Fruit fly (Drosophila melanogaster) whole organism, adult: ENCODE data around the gene jvl.

Experiments
- CG11617 ChIP-seq: fragments of 200-800 bp; sonication (Bioruptor generic); optimal IDR thresholded peaks from 2 replicates; lab custom pipeline; 2017; ENCODE audit warnings: mild to moderate bottlenecking, missing biosample characterization, missing genetic modification reagents, missing genetic modification characterization
- CG12768 ChIP-seq: fragments of 200-800 bp; sonication (Bioruptor generic); optimal IDR thresholded peaks from 2 replicates; lab custom pipeline; 2017; ENCODE audit warnings: missing biosample characterization, missing genetic modification characterization, mild to moderate bottlenecking, moderate library complexity, missing genetic modification reagents
- CG14711 ChIP-seq: fragments of 200-800 bp; sonication (Bioruptor generic); optimal IDR thresholded peaks from 2 replicates; lab custom pipeline; 2018; ENCODE audit warnings: missing biosample characterization, mild to moderate bottlenecking, missing genetic modification characterization, moderate library complexity
- CG1620 ChIP-seq: fragments of 200-800 bp; sonication (Bioruptor generic); optimal IDR thresholded peaks from 2 replicates; lab custom pipeline; 2016; ENCODE audit warnings: missing biosample characterization, missing genetic modification characterization
- CG33017 ChIP-seq: fragments of 200-800 bp; sonication (Bioruptor generic); optimal IDR thresholded peaks from 2 replicates; lab custom pipeline; 2018; ENCODE audit warnings: missing biosample characterization, mild to moderate bottlenecking, missing genetic modification characterization, moderate library complexity
- CG5204 ChIP-seq: fragments of 200-800 bp; sonication (Bioruptor generic); optimal IDR thresholded peaks from 2 replicates; lab custom pipeline; 2016; ENCODE audit warnings: missing biosample characterization, missing genetic modification characterization
- CG7045 ChIP-seq: fragments of 200-800 bp; sonication (Bioruptor generic); optimal IDR thresholded peaks from 2 replicates; lab custom pipeline; 2017; ENCODE audit warnings: missing biosample characterization, mild to moderate bottlenecking, missing genetic modification characterization
- CG7101 ChIP-seq: fragments of 200-800 bp; sonication (Bioruptor generic); optimal IDR thresholded peaks from 2 replicates; lab custom pipeline; 2018; ENCODE audit warnings: missing biosample characterization, mild to moderate bottlenecking, missing genetic modification characterization, moderate library complexity
- Clk ChIP-seq: fragments of 200-800 bp; sonication (Bioruptor generic); optimal IDR thresholded peaks from 2 replicates; lab custom pipeline; 2017; ENCODE audit warnings: missing biosample characterization, missing genetic modification characterization
- Crg-1 ChIP-seq: fragments of 200-800 bp; sonication (Bioruptor generic); optimal IDR thresholded peaks from 2 replicates; lab custom pipeline; 2016; ENCODE audit warnings: missing biosample characterization, missing genetic modification characterization
- Hr96 ChIP-seq: fragments of 200-800 bp; sonication (Bioruptor generic); optimal IDR thresholded peaks from 2 replicates; lab custom pipeline; 2016; ENCODE audit warnings: missing biosample characterization, missing genetic modification characterization
- Mnt ChIP-seq: fragments of 200-800 bp; sonication (Bioruptor generic); optimal IDR thresholded peaks from 2 replicates; lab custom pipeline; 2016; ENCODE audit warnings: missing biosample characterization, mild to moderate bottlenecking, missing genetic modification characterization
- bab1 ChIP-seq: fragments of 200-800 bp; sonication (Bioruptor generic); optimal IDR thresholded peaks from 3 replicates; lab custom pipeline; 2019; ENCODE audit warnings: missing biosample characterization, mild to moderate bottlenecking, missing genetic modification characterization, moderate library complexity
- cic ChIP-seq: fragments of 200-800 bp; sonication (Bioruptor generic); optimal IDR thresholded peaks from 2 replicates; lab custom pipeline; 2017; ENCODE audit warnings: missing biosample characterization, mild to moderate bottlenecking, missing genetic modification characterization, moderate library complexity
- cnc ChIP-seq, 2 experiments: fragments of >200 bp; optimal IDR thresholded peaks; 2 replicates each; lab custom pipeline; 2017
- kay ChIP-seq: fragments of 200-800 bp; sonication (Bioruptor generic); peaks from one replicate; lab custom pipeline; 2016; ENCODE audit warnings: missing biosample characterization, missing genetic modification characterization, borderline replicate concordance
- ovo ChIP-seq: fragments of 200-800 bp; sonication (Bioruptor generic); optimal IDR thresholded peaks from 2 replicates; lab custom pipeline; 2016; ENCODE audit warnings: missing biosample characterization, missing genetic modification characterization
- pad ChIP-seq: fragments of 200-800 bp; sonication (Bioruptor generic); optimal IDR thresholded peaks from 3 replicates; lab custom pipeline; 2017; ENCODE audit warnings: missing biosample characterization, missing genetic modification characterization, mild to moderate bottlenecking, moderate library complexity, missing genetic modification reagents
- tj ChIP-seq: fragments of 200-800 bp; sonication (Bioruptor generic); optimal IDR thresholded peaks from 3 replicates; lab custom pipeline; 2017; ENCODE audit warnings: missing biosample characterization, mild to moderate bottlenecking, missing genetic modification characterization, moderate library complexity
- toe ChIP-seq: fragments of 200-800 bp; sonication (Bioruptor generic); optimal IDR thresholded peaks from 2 replicates; lab custom pipeline; 2016; ENCODE audit warnings: missing biosample characterization, missing genetic modification characterization

The jvl gene

dm6 chr3R:14822954-14823353 lies 81.6 kb downstream of the jvl start:
- TF ChIP-seq ovo (no peak), bab1 (no peak), tj (no peak), CG1620 (GFP tag; lab: Kevin White, UChicago) (no peak), kay (no peak), Crg-1 (GFP tag; lab: Kevin White, UChicago) (no peak), CG5204 (no peak), cic (GFP tag; lab: Kevin White, UChicago) (no peak), Clk (GFP tag; lab: Kevin White, UChicago) (no peak), Mnt (GFP tag; lab: Kevin White, UChicago) (no peak), CG14711 (no peak), cnc (optimal IDR thresholded peaks at IDR 0.05; lab: Kevin White, UChicago) (no peak), pad (GFP tag; lab: Kevin White, UChicago) (no peak), CG33017 (tag; lab: Kevin White, UChicago) (no peak), Hr96 (GFP tag; lab: Kevin White, UChicago) (no peak), CG7045 (no peak), toe (no peak), CG11617 (GFP tag; lab: Kevin White, UChicago) (no peak), CG12768 (GFP tag; lab: Kevin White, UChicago) (no peak)

DNA sequence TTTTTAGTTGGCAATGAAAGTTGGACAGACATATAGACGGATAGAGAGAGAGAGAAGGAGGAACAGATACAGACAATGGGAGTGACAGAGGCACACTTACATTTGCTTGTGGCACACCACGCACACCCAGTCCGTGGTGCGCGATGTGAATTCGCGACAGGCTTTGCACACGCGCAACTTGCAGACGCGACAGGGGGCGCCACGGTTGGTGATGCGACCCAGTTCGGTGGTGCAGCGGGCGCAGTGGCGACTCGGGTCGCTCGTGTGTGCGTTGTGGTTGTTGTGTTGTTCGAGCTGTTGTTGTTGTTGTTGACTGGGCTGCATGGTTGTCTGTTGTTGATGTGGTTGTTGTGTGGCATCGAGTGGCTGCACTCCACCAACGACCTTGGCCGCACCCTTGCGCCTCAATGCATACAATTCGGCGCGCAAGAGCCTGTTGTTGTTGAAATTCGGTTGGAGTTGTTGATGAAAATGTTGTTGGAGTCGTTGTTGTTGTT lies 88.9 kb downstream of the jvl start:
- TF ChIP-seq CG33017 (tag; lab: Kevin White, UChicago) = no peak
- TF ChIP-seq cic (GFP tag; lab: Kevin White, UChicago) = no peak
- TF ChIP-seq tj = no peak
- no peak for TF ChIP-seq CG11617 (GFP tag; lab: Kevin White, UChicago)
- no peak for TF ChIP-seq ovo
- TF ChIP-seq CG7045 = no peak
- no peak for TF ChIP-seq Clk (GFP tag; lab: Kevin White, UChicago)
- no peak for TF ChIP-seq CG14711
- TF ChIP-seq Hr96 (GFP tag; lab: Kevin White, UChicago) = no peak
- no peak for TF ChIP-seq CG12768 (GFP tag; lab: Kevin White, UChicago)
- no peak for TF ChIP-seq Crg-1 (GFP tag; lab: Kevin White, UChicago)

- TF ChIP-seq tj (no peak), cic (GFP tag; lab: Kevin White, UChicago) (no peak)
Observed at dm6 chr3R:14832256-14832655, 90.9 kb downstream of the jvl start.

dm6 chr3R:14844743-14845142 lies 103.4 kb downstream of the jvl start, which contains the start of gene CG3610:
Gene CG3610 (plus strand): TSS chr3R:14845043.
- TF ChIP-seq Mnt (GFP tag; lab: Kevin White, UChicago) (no peak), CG14711 (no peak), CG11617 (GFP tag; lab: Kevin White, UChicago) (no peak), Hr96 (GFP tag; lab: Kevin White, UChicago) (no peak), tj (no peak), CG7045 (no peak), bab1 (no peak), cnc (optimal IDR thresholded peaks at IDR 0.05; lab: Kevin White, UChicago) (no peak), cic (GFP tag; lab: Kevin White, UChicago) (no peak), Crg-1 (GFP tag; lab: Kevin White, UChicago) (no peak), kay (no peak), CG7101 (no peak)
